Fruit fly (Drosophila melanogaster) whole organism, embryonic: ENCODE data around the gene CG3277.
A peak's percentile ranks its signal among the peaks of the same experiment; 100 is the strongest.

ENCODE experiments used
- Atf3 ChIP-seq: fragments of 200-800 bp; sonication (Bioruptor generic); optimal IDR thresholded peaks from 3 replicates; lab custom pipeline; 2016; ENCODE audit warnings: missing biosample characterization, missing genetic modification characterization
- Blimp-1 ChIP-seq: fragments of 200-800 bp; sonication (Bioruptor generic); optimal IDR thresholded peaks from 3 replicates; lab custom pipeline; 2018; ENCODE audit warnings: missing biosample characterization, missing genetic modification characterization, mild to moderate bottlenecking, moderate library complexity, missing genetic modification reagents
- CG10267 ChIP-seq: fragments of 200-800 bp; sonication (Bioruptor generic); optimal IDR thresholded peaks from 2 replicates; lab custom pipeline; 2018; ENCODE audit warnings: missing biosample characterization, mild to moderate bottlenecking, missing genetic modification characterization, moderate library complexity
- CG10366 ChIP-seq: fragments of 200-800 bp; sonication (Bioruptor generic); IDR thresholded peaks from 2 replicates; pipeline ENCODE4 v1.3.6; 2022; ENCODE audit warnings: missing biosample characterization, missing genetic modification characterization
- CG10979 ChIP-seq: fragments of 200-800 bp; sonication (Bioruptor generic); optimal IDR thresholded peaks from 2 replicates; lab custom pipeline; 2018; ENCODE audit warnings: missing biosample characterization, mild to moderate bottlenecking, missing genetic modification characterization, moderate library complexity
- CG12769 ChIP-seq: fragments of 200-800 bp; sonication (Bioruptor generic); optimal IDR thresholded peaks from 2 replicates; lab custom pipeline; 2019; ENCODE audit warnings: missing biosample characterization, mild to moderate bottlenecking, missing genetic modification characterization, moderate library complexity
- CG14014 ChIP-seq: fragments of 200-800 bp; sonication (Bioruptor generic); IDR thresholded peaks from 2 replicates; pipeline ENCODE4 v1.3.6; 2022; ENCODE audit warnings: missing biosample characterization, missing genetic modification characterization
- CG14710 ChIP-seq: fragments of 200-800 bp; sonication (Bioruptor generic); optimal IDR thresholded peaks from 3 replicates; lab custom pipeline; 2019; ENCODE audit warnings: missing biosample characterization, mild to moderate bottlenecking, missing genetic modification characterization, moderate library complexity
- CG15479 ChIP-seq: fragments of 200-800 bp; sonication (Bioruptor generic); optimal IDR thresholded peaks from 3 replicates; lab custom pipeline; 2019; ENCODE audit warnings: missing biosample characterization, mild to moderate bottlenecking, missing genetic modification characterization, moderate library complexity
- CG17359 ChIP-seq: fragments of 200-800 bp; sonication (Bioruptor generic); optimal IDR thresholded peaks from 3 replicates; lab custom pipeline; 2018; ENCODE audit warnings: missing biosample characterization, mild to moderate bottlenecking, missing genetic modification characterization, moderate library complexity
- CG2875 ChIP-seq: fragments of 200-800 bp; sonication (Bioruptor generic); optimal IDR thresholded peaks from 2 replicates; lab custom pipeline; 2017; ENCODE audit warnings: missing biosample characterization, mild to moderate bottlenecking, missing genetic modification characterization, missing genetic modification reagents
- CG30020 ChIP-seq: fragments of 200-800 bp; optimal IDR thresholded peaks from 2 replicates; lab custom pipeline; 2019; ENCODE audit warnings: missing biosample characterization, mild to moderate bottlenecking, missing genetic modification characterization, moderate library complexity
- CG30403 ChIP-seq: fragments of 200-800 bp; sonication (Bioruptor generic); optimal IDR thresholded peaks from 3 replicates; lab custom pipeline; 2016; ENCODE audit warnings: missing biosample characterization, missing genetic modification characterization
- CG31365 ChIP-seq: fragments of 200-800 bp; sonication (Bioruptor generic); optimal IDR thresholded peaks from 2 replicates; lab custom pipeline; 2018; ENCODE audit warnings: missing biosample characterization, mild to moderate bottlenecking, missing genetic modification characterization
- CG31441 ChIP-seq: fragments of 200-800 bp; sonication (Bioruptor generic); IDR thresholded peaks from 2 replicates; pipeline ENCODE4 v1.3.6; 2022; ENCODE audit warnings: missing biosample characterization, missing genetic modification characterization
- CG3407 ChIP-seq: fragments of 200-800 bp; sonication (Bioruptor generic); optimal IDR thresholded peaks from 2 replicates; lab custom pipeline; 2018; ENCODE audit warnings: missing biosample characterization, mild to moderate bottlenecking, missing genetic modification characterization
- CG6689 ChIP-seq: fragments of 200-800 bp; sonication (Bioruptor generic); IDR thresholded peaks from 2 replicates; pipeline ENCODE4 v1.3.6; 2022; ENCODE audit warnings: missing biosample characterization, missing genetic modification characterization
- CG6791 ChIP-seq: fragments of 200-800 bp; sonication (Bioruptor generic); IDR thresholded peaks from 3 replicates; pipeline ENCODE4 v1.3.6; 2022; ENCODE audit warnings: missing biosample characterization, missing genetic modification characterization; ENCODE audit not compliant: partially characterized antibody
- CG9817 ChIP-seq: fragments of 200-800 bp; sonication (Bioruptor generic); optimal IDR thresholded peaks from 2 replicates; lab custom pipeline; 2018; ENCODE audit warnings: missing biosample characterization, mild to moderate bottlenecking, missing genetic modification characterization, moderate library complexity
- D19A ChIP-seq: fragments of 200-800 bp; optimal IDR thresholded peaks from 3 replicates; lab custom pipeline; 2019; ENCODE audit warnings: missing biosample characterization, mild to moderate bottlenecking, missing genetic modification characterization, moderate library complexity
- Drgx ChIP-seq: fragments of 200-800 bp; sonication (Bioruptor generic); IDR thresholded peaks from 2 replicates; pipeline ENCODE4 v1.3.6; 2022; ENCODE audit warnings: missing biosample characterization, missing genetic modification characterization
- E2f2 ChIP-seq: fragments of 200-800 bp; sonication (Bioruptor generic); IDR thresholded peaks from 2 replicates; pipeline ENCODE4 v1.3.6; 2022; ENCODE audit warnings: missing biosample characterization, missing genetic modification characterization
- HLH3B ChIP-seq: fragments of 200-800 bp; sonication (Bioruptor generic); IDR thresholded peaks from 2 replicates; pipeline ENCODE4 v1.3.6; 2022; ENCODE audit warnings: missing biosample characterization, missing genetic modification characterization
- Hr51 ChIP-seq, 2 experiments: fragments of 200-800 bp; sonication (Bioruptor generic); optimal IDR thresholded peaks; 2 replicates in 1 of 2; 3 replicates in 1 of 2; lab custom pipeline; 2016 to 2018; ENCODE audit warnings: missing biosample characterization in 2 of 2, missing genetic modification characterization in 2 of 2, mild to moderate bottlenecking in 1 of 2, moderate library complexity in 1 of 2
- MBD-R2 ChIP-seq: fragments of 200-800 bp; sonication (Bioruptor generic); IDR thresholded peaks from 2 replicates; pipeline ENCODE4 v1.3.6; 2022; ENCODE audit warnings: missing biosample characterization, missing genetic modification characterization
- PHDP ChIP-seq: fragments of 200-800 bp; sonication (Bioruptor generic); optimal IDR thresholded peaks from 3 replicates; lab custom pipeline; 2018; ENCODE audit warnings: missing biosample characterization, mild to moderate bottlenecking, missing genetic modification characterization, moderate library complexity
- Sox100B ChIP-seq: fragments of 200-800 bp; sonication (Bioruptor generic); optimal IDR thresholded peaks from 3 replicates; lab custom pipeline; 2018; ENCODE audit warnings: missing biosample characterization, mild to moderate bottlenecking, missing genetic modification characterization
- Sox102F ChIP-seq: fragments of 200-800 bp; sonication (Bioruptor generic); optimal IDR thresholded peaks from 2 replicates; lab custom pipeline; 2018; ENCODE audit warnings: missing biosample characterization, mild to moderate bottlenecking, missing genetic modification characterization, moderate library complexity
- Trl ChIP-seq, 3 experiments: fragments of >200 bp in 2 of 3; fragments of 200-800 bp in 1 of 3; sonication (Bioruptor generic) in 1 of 3; optimal IDR thresholded peaks; 2 replicates in 1 of 3; 3 replicates in 2 of 3; lab custom pipeline; 2016 to 2017; ENCODE audit warnings: missing biosample characterization in 1 of 3, missing genetic modification characterization in 1 of 3
- Xbp1 ChIP-seq: fragments of 200-800 bp; sonication (Bioruptor generic); optimal IDR thresholded peaks from 3 replicates; lab custom pipeline; 2016; ENCODE audit warnings: missing biosample characterization, mild to moderate bottlenecking, missing genetic modification characterization
- cas ChIP-seq: fragments of 200-800 bp; sonication (Bioruptor generic); IDR thresholded peaks from 2 replicates; pipeline ENCODE4 v1.3.6; 2022; ENCODE audit warnings: missing biosample characterization, missing genetic modification characterization
- cg ChIP-seq: fragments of 200-800 bp; sonication (Bioruptor generic); optimal IDR thresholded peaks from 3 replicates; lab custom pipeline; 2019; ENCODE audit warnings: missing biosample characterization, mild to moderate bottlenecking, missing genetic modification characterization, moderate library complexity
- dati ChIP-seq: fragments of 200-800 bp; sonication (Bioruptor generic); IDR thresholded peaks from 2 replicates; pipeline ENCODE4 v1.3.6; 2022; ENCODE audit warnings: missing biosample characterization, missing genetic modification characterization
- dysf ChIP-seq: fragments of 200-800 bp; sonication (Bioruptor generic); IDR thresholded peaks from 3 replicates; pipeline ENCODE4 v1.3.6; 2022; ENCODE audit warnings: missing biosample characterization, missing genetic modification characterization
- gem ChIP-seq: fragments of 200-800 bp; sonication (Bioruptor generic); optimal IDR thresholded peaks from 2 replicates; lab custom pipeline; 2019; ENCODE audit warnings: missing biosample characterization, mild to moderate bottlenecking, missing genetic modification characterization, moderate library complexity
- hb ChIP-seq: fragments of 200-800 bp; sonication (Bioruptor generic); IDR thresholded peaks from 3 replicates; pipeline ENCODE4 v1.3.6; 2022; ENCODE audit warnings: missing biosample characterization, missing genetic modification characterization; ENCODE audit not compliant: partially characterized antibody
- ind ChIP-seq: fragments of 200-800 bp; sonication (Bioruptor generic); optimal IDR thresholded peaks from 3 replicates; lab custom pipeline; 2016; ENCODE audit warnings: missing biosample characterization, missing genetic modification characterization
- kah ChIP-seq: fragments of 200-800 bp; sonication (Bioruptor generic); optimal IDR thresholded peaks from 2 replicates; lab custom pipeline; 2018; ENCODE audit warnings: missing biosample characterization, mild to moderate bottlenecking, missing genetic modification characterization
- klu ChIP-seq: fragments of 200-800 bp; sonication (Bioruptor generic); IDR thresholded peaks from 2 replicates; pipeline ENCODE4 v1.3.6; 2022; ENCODE audit warnings: missing biosample characterization, missing genetic modification characterization
- lbe ChIP-seq: fragments of 200-800 bp; sonication (Bioruptor generic); optimal IDR thresholded peaks from 2 replicates; lab custom pipeline; 2016; ENCODE audit warnings: missing biosample characterization, mild to moderate bottlenecking, missing genetic modification characterization
- lola ChIP-seq, 3 experiments: fragments of >200 bp in 2 of 3; fragments of 200-800 bp in 1 of 3; sonication (Bioruptor generic) in 1 of 3; optimal IDR thresholded peaks; 2 replicates each; lab custom pipeline; 2017 to 2019; ENCODE audit warnings: missing biosample characterization in 3 of 3, missing genetic modification characterization in 3 of 3, mild to moderate bottlenecking in 1 of 3, moderate library complexity in 1 of 3
- nau ChIP-seq: fragments of 200-800 bp; sonication (Bioruptor generic); optimal IDR thresholded peaks from 3 replicates; lab custom pipeline; 2017; ENCODE audit warnings: missing biosample characterization, mild to moderate bottlenecking, missing genetic modification characterization, missing genetic modification reagents
- nerfin-1 ChIP-seq: fragments of 200-800 bp; sonication (Bioruptor generic); optimal IDR thresholded peaks from 3 replicates; lab custom pipeline; 2019; ENCODE audit warnings: missing biosample characterization, mild to moderate bottlenecking, missing genetic modification characterization, moderate library complexity
- nmo ChIP-seq: fragments of 200-800 bp; sonication (Bioruptor generic); optimal IDR thresholded peaks from 2 replicates; lab custom pipeline; 2018; ENCODE audit warnings: missing biosample characterization, mild to moderate bottlenecking, missing genetic modification characterization, moderate library complexity
- pnt ChIP-seq: fragments of 200-800 bp; sonication (Bioruptor generic); optimal IDR thresholded peaks from 3 replicates; lab custom pipeline; 2016; ENCODE audit warnings: missing biosample characterization, missing genetic modification characterization
- slbo ChIP-seq: fragments of 200-800 bp; sonication (Bioruptor generic); IDR thresholded peaks from 2 replicates; pipeline ENCODE4 v1.3.6; 2022; ENCODE audit warnings: missing biosample characterization, missing genetic modification characterization
- tap ChIP-seq: fragments of 200-800 bp; optimal IDR thresholded peaks from 3 replicates; lab custom pipeline; 2019; ENCODE audit warnings: missing biosample characterization, mild to moderate bottlenecking, missing genetic modification characterization, moderate library complexity
- tgo ChIP-seq: fragments of 200-800 bp; sonication (Bioruptor generic); IDR thresholded peaks from 3 replicates; pipeline ENCODE4 v1.3.6; 2022; ENCODE audit warnings: missing biosample characterization, missing genetic modification characterization

CG3277 gene

dm6 chr2L:3341231-3341935 is 37.5 kb downstream of the CG3277 start (continued):
- peak; percentile 2 for TF ChIP-seq Sox100B (GFP tag; lab: Kevin White, UChicago)
- TF ChIP-seq kah = no peak
- TF ChIP-seq lbe (GFP tag; lab: Kevin White, UChicago) = peak; percentile 65
- TF ChIP-seq klu (GFP tag; lab: Robert Waterston, UW) = no peak
- TF ChIP-seq CG6689 (GFP tag; lab: Robert Waterston, UW) = 0 out of 2 replicates have a peak, but pooled peaks have one; percentile 14
- no peak for TF ChIP-seq HLH3B
- no peak for TF ChIP-seq nerfin-1 (tag; lab: Kevin White, UChicago)
- peak; percentile 50 for TF ChIP-seq Blimp-1 (GFP tag; lab: Kevin White, UChicago)
- peak in 1 of 2 experiments; percentile 26 for TF ChIP-seq Hr51 (GFP tag; optimal IDR thresholded peaks at IDR 0.05; lab: Kevin White, UChicago)
- TF ChIP-seq pnt (GFP tag; lab: Kevin White, UChicago) = no peak
- TF ChIP-seq tap (tag; lab: Kevin White, UChicago) = peak; percentile 4
- peak; percentile 22 for TF ChIP-seq CG10979 (tag; lab: Kevin White, UChicago)
- no peak for TF ChIP-seq CG9817 (tag; lab: Kevin White, UChicago)
- peak; percentile 48 for TF ChIP-seq PHDP
- TF ChIP-seq CG10267 (tag; lab: Kevin White, UChicago) = no peak
- no peak for TF ChIP-seq CG12769 (tag; lab: Kevin White, UChicago)
- TF ChIP-seq CG10366 = 0 out of 2 replicates have a peak, but pooled peaks have one; percentile 21
- 0 out of 2 replicates have a peak, but pooled peaks have one; percentile 11 for TF ChIP-seq Drgx (GFP tag; lab: Robert Waterston, UW)
- peak; percentile 6 for TF ChIP-seq nmo (GFP tag; lab: Kevin White, UChicago)
- peak; percentile 5 for TF ChIP-seq ind (GFP tag; lab: Kevin White, UChicago)
- TF ChIP-seq CG31365 = no peak
- TF ChIP-seq CG14014 (GFP tag; lab: Robert Waterston, UW) = no peak
- TF ChIP-seq slbo = no peak
- TF ChIP-seq CG30020 = no peak
- no peak for TF ChIP-seq cas (GFP tag; lab: Robert Waterston, UW)
- TF ChIP-seq dysf (GFP tag; lab: Robert Waterston, UW) = no peak
- no peak for TF ChIP-seq E2f2
- TF ChIP-seq MBD-R2 (GFP tag; lab: Robert Waterston, UW) = no peak
- no peak for TF ChIP-seq CG15479
- TF ChIP-seq CG3407 (GFP tag; lab: Kevin White, UChicago) = no peak
- TF ChIP-seq Trl (optimal IDR thresholded peaks at IDR 0.05; lab: Kevin White, UChicago) = no peak
- TF ChIP-seq Trl (GFP tag; optimal IDR thresholded peaks at IDR 0.05; lab: Kevin White, UChicago) = no peak
- no peak for TF ChIP-seq dati (GFP tag; lab: Robert Waterston, UW)
- TF ChIP-seq Xbp1 (GFP tag; lab: Kevin White, UChicago) = peak; percentile 2
- TF ChIP-seq CG17359 = peak; percentile 25
- TF ChIP-seq CG6791 (GFP tag; lab: Robert Waterston, UW) = no peak
- peak; percentile 9 for TF ChIP-seq D19A
- TF ChIP-seq Sox102F (GFP tag; lab: Kevin White, UChicago) = peak; percentile 72
- TF ChIP-seq hb (GFP tag; lab: Robert Waterston, UW) = no peak
- TF ChIP-seq tgo (GFP tag; lab: Robert Waterston, UW) = peak; percentile 20; the same call in 1 of the 3 replicates
- peak; percentile 25 for TF ChIP-seq cg
- peak; percentile 8 for TF ChIP-seq CG14710 (tag; lab: Kevin White, UChicago)
- TF ChIP-seq nau (GFP tag; lab: Kevin White, UChicago) = no peak
- TF ChIP-seq CG30403 (GFP tag; lab: Kevin White, UChicago) = peak; percentile 3
- peak in 1 of 3 experiments; percentile 15 for TF ChIP-seq lola (GFP tag; optimal IDR thresholded peaks at IDR 0.05; lab: Kevin White, UChicago)
- TF ChIP-seq gem (tag; lab: Kevin White, UChicago) = peak; percentile 67
- no peak; the same call in 1 of the 2 replicates for TF ChIP-seq CG31441 (GFP tag; lab: Robert Waterston, UW)
- TF ChIP-seq Atf3 (GFP tag; lab: Kevin White, UChicago) = no peak
- peak; percentile 6 for TF ChIP-seq CG2875 (GFP tag; lab: Kevin White, UChicago)
